Worm (Caenorhabditis elegans) whole organism, L1 larva: ENCODE data around the gene Y59A8B.25.
"Not testable (repeated sequence)": the region's sequence is repeated elsewhere in the genome, so short reads cannot be mapped to it uniquely, and the experiment has no call there.

Experiments
- C04F5.9 ChIP-seq: sonication (generic microtip); optimal IDR thresholded peaks from 2 replicates; lab custom pipeline; 2016; ENCODE audit warnings: missing genetic modification characterization, missing compliant biosample characterization
- aha-1 ChIP-seq: fragments of 150-350 bp; optimal IDR thresholded peaks from 2 replicates; lab custom pipeline; 2014; ENCODE audit warnings: missing biosample characterization, missing genetic modification characterization
- aly-2 ChIP-seq: fragments of 150-350 bp; optimal IDR thresholded peaks from 2 replicates; lab custom pipeline; 2014; ENCODE audit warnings: missing biosample characterization, missing genetic modification characterization
- blmp-1 ChIP-seq: fragments of 150-350 bp; optimal IDR thresholded peaks from 2 replicates; lab custom pipeline; 2014; ENCODE audit warnings: missing biosample characterization, missing genetic modification characterization
- ceh-82 ChIP-seq, 3 experiments: fragments of 150-350 bp in 1 of 3; sonication (generic microtip) in 2 of 3; optimal IDR thresholded peaks; 2 replicates each; lab custom pipeline; 2014 to 2017; ENCODE audit warnings: missing biosample characterization in 3 of 3, missing genetic modification characterization in 3 of 3
- fkh-4 ChIP-seq: sonication (generic microtip); optimal IDR thresholded peaks from 2 replicates; lab custom pipeline; 2016; ENCODE audit warnings: missing compliant biosample characterization, missing genetic modification characterization, borderline replicate concordance
- grh-1 ChIP-seq: fragments of 200-800 bp; sonication (Bioruptor generic); IDR thresholded peaks from 2 replicates; pipeline ENCODE4 v1.3.6; 2022; ENCODE audit warnings: missing genetic modification reagents, missing genetic modification characterization, missing compliant biosample characterization
- jun-1 ChIP-seq: fragments of 150-350 bp; optimal IDR thresholded peaks from 2 replicates; lab custom pipeline; 2014; ENCODE audit warnings: missing biosample characterization, missing genetic modification reagents, missing genetic modification characterization
- lir-3 ChIP-seq: sonication (generic microtip); optimal IDR thresholded peaks from 2 replicates; lab custom pipeline; 2016; ENCODE audit warnings: mild to moderate bottlenecking, missing genetic modification characterization, moderate library complexity, missing compliant biosample characterization; ENCODE audit not compliant: poor library complexity
- mab-9 ChIP-seq: fragments of 200-800 bp; sonication (Bioruptor generic); IDR thresholded peaks from 2 replicates; pipeline ENCODE4 v1.3.6; 2022; ENCODE audit warnings: missing genetic modification reagents, missing genetic modification characterization, missing compliant biosample characterization
- nhr-47 ChIP-seq: sonication (generic microtip); optimal IDR thresholded peaks from 2 replicates; lab custom pipeline; 2016; ENCODE audit warnings: mild to moderate bottlenecking, missing genetic modification characterization, moderate library complexity, missing compliant biosample characterization
- nhr-85 ChIP-seq: sonication (generic microtip); peaks from one replicate; lab custom pipeline; 2016; ENCODE audit warnings: missing genetic modification characterization, inconsistent platforms, missing compliant biosample characterization
- skn-1 ChIP-seq: fragments of 150-350 bp; optimal IDR thresholded peaks from 2 replicates; lab custom pipeline; 2014; ENCODE audit warnings: missing biosample characterization, missing genetic modification characterization
- tbx-2 ChIP-seq: sonication (generic microtip); optimal IDR thresholded peaks from 2 replicates; lab custom pipeline; 2016; ENCODE audit warnings: missing genetic modification characterization, missing compliant biosample characterization
- unc-98 ChIP-seq: fragments of 200-800 bp; sonication (Bioruptor generic); IDR thresholded peaks from 2 replicates; pipeline ENCODE4 v1.3.6; 2022; ENCODE audit warnings: missing genetic modification characterization, missing compliant biosample characterization
- zag-1 ChIP-seq: fragments of 150-350 bp; optimal IDR thresholded peaks from 2 replicates; lab custom pipeline; 2014; ENCODE audit warnings: missing biosample characterization, missing genetic modification characterization
- zip-4 ChIP-seq: fragments of 200-800 bp; sonication (Bioruptor generic); optimal IDR thresholded peaks from 2 replicates; lab custom pipeline; 2018; ENCODE audit warnings: mild to moderate bottlenecking, missing genetic modification characterization, moderate library complexity, missing compliant biosample characterization

The Y59A8B.25 gene

ce11 chrV:18006930-18007329 is 48.3 kb downstream of the Y59A8B.25 start, which contains the start of gene Y59A8B.19:
Y59A8B.19 (plus strand) TSS chrV:18007230.
- not testable (repeated sequence) for TF ChIP-seq skn-1 (tag; lab: Kevin White, UChicago); aly-2 (tag; lab: Kevin White, UChicago); ceh-82 (tag; optimal IDR thresholded peaks at IDR 0.05; lab: Kevin White, UChicago)

ce11 chrV:18003876-18004275 is 51.3 kb downstream of the Y59A8B.25 start:
- TF ChIP-seq tbx-2 (tag; lab: Kevin White, UChicago) (no peak), nhr-47 (tag; lab: Kevin White, UChicago) (no peak), lir-3 (no peak), C04F5.9 (tag; lab: Kevin White, UChicago) (no peak), blmp-1 (tag; lab: Kevin White, UChicago) (peak; percentile 65), fkh-4 (tag; lab: Kevin White, UChicago) (no peak), mab-9 (GFP tag; lab: Robert Waterston, UW) (no peak), unc-98 (no peak), aha-1 (tag; lab: Kevin White, UChicago) (no peak), zip-4 (no peak), jun-1 (tag; lab: Kevin White, UChicago) (no peak), grh-1 (GFP tag; lab: Robert Waterston, UW) (no peak), nhr-85 (tag; lab: Kevin White, UChicago) (peak; percentile 33), zag-1 (tag; lab: Kevin White, UChicago) (no peak)
